Worm (Caenorhabditis elegans) whole organism, young adult: ENCODE data around the gene lpr-6.
A peak's percentile ranks its signal among the peaks of the same experiment; 100 is the strongest.

Experiments used
- B0336.3 ChIP-seq: fragments of 200-800 bp; sonication (Bioruptor generic); IDR thresholded peaks from 2 replicates; pipeline ENCODE4 v1.3.6; 2022; ENCODE audit warnings: missing genetic modification characterization, missing compliant biosample characterization
- F57A8.1 ChIP-seq: fragments of 200-800 bp; sonication (Bioruptor generic); optimal IDR thresholded peaks from 2 replicates; lab custom pipeline; 2018; ENCODE audit warnings: mild to moderate bottlenecking, missing genetic modification characterization, moderate library complexity, missing compliant biosample characterization
- F57C9.4 ChIP-seq: sonication (generic microtip); optimal IDR thresholded peaks from 2 replicates; lab custom pipeline; 2017; ENCODE audit warnings: mild to moderate bottlenecking, missing genetic modification characterization, missing compliant biosample characterization
- T07F8.4 ChIP-seq: sonication (generic microtip); optimal IDR thresholded peaks from 2 replicates; lab custom pipeline; 2016; ENCODE audit warnings: mild to moderate bottlenecking, missing genetic modification characterization, moderate library complexity, missing compliant biosample characterization
- Y53F4B.3 ChIP-seq: fragments of 200-800 bp; sonication (Bioruptor generic); IDR thresholded peaks from 2 replicates; pipeline ENCODE4 v1.3.6; 2022; ENCODE audit warnings: missing genetic modification reagents, missing genetic modification characterization, missing compliant biosample characterization
- Y67H2A.10 ChIP-seq: fragments of 200-800 bp; sonication (Bioruptor generic); conservative IDR thresholded peaks from 2 replicates; pipeline ENCODE4 v1.3.6; 2022; ENCODE audit warnings: missing genetic modification reagents, missing genetic modification characterization, missing compliant biosample characterization
- Y95B8A.8 ChIP-seq: fragments of 200-800 bp; sonication (Bioruptor generic); IDR thresholded peaks from 2 replicates; pipeline ENCODE4 v1.3.6; 2022; ENCODE audit warnings: missing genetic modification reagents, missing genetic modification characterization, missing compliant biosample characterization
- akir-1 ChIP-seq: fragments of 200-800 bp; sonication (Bioruptor generic); optimal IDR thresholded peaks from 2 replicates; lab custom pipeline; 2018; ENCODE audit warnings: mild to moderate bottlenecking, missing genetic modification characterization, moderate library complexity, missing compliant biosample characterization
- athp-1 ChIP-seq: sonication (generic microtip); optimal IDR thresholded peaks from 2 replicates; lab custom pipeline; 2017; ENCODE audit warnings: mild to moderate bottlenecking, missing genetic modification characterization, missing compliant biosample characterization
- attf-5 ChIP-seq: fragments of 200-800 bp; sonication (Bioruptor generic); optimal IDR thresholded peaks from 2 replicates; lab custom pipeline; 2018; ENCODE audit warnings: mild to moderate bottlenecking, missing genetic modification characterization, missing compliant biosample characterization
- cebp-1 ChIP-seq, 2 experiments: fragments of 200-800 bp in 1 of 2; sonication (Bioruptor generic) in 1 of 2; sonication (generic microtip) in 1 of 2; IDR thresholded peaks in 1 of 2; optimal IDR thresholded peaks in 1 of 2; 2 replicates each; pipeline versions ENCODE4 v1.3.6 to Lab custom; 2017 to 2022; ENCODE audit warnings: missing compliant biosample characterization in 2 of 2, missing genetic modification characterization in 2 of 2, mild to moderate bottlenecking in 1 of 2, missing genetic modification reagents in 1 of 2, moderate library complexity in 1 of 2
- cebp-2 ChIP-seq: fragments of 200-800 bp; sonication (Bioruptor generic); IDR thresholded peaks from 2 replicates; pipeline ENCODE4 v1.3.6; 2022; ENCODE audit warnings: missing genetic modification characterization, missing compliant biosample characterization
- ceh-100 ChIP-seq: fragments of 200-800 bp; sonication (Bioruptor generic); IDR thresholded peaks from 2 replicates; pipeline ENCODE4 v1.3.6; 2022; ENCODE audit warnings: missing genetic modification reagents, missing genetic modification characterization, missing compliant biosample characterization
- ceh-27 ChIP-seq: fragments of 200-800 bp; sonication (Bioruptor generic); optimal IDR thresholded peaks from 2 replicates; lab custom pipeline; 2018; ENCODE audit warnings: mild to moderate bottlenecking, missing genetic modification characterization, moderate library complexity, missing compliant biosample characterization
- ceh-40 ChIP-seq: fragments of 200-800 bp; sonication (Bioruptor generic); IDR thresholded peaks from 2 replicates; pipeline ENCODE4 v1.3.6; 2022; ENCODE audit warnings: missing genetic modification characterization, missing compliant biosample characterization
- chd-7 ChIP-seq: sonication (generic microtip); optimal IDR thresholded peaks from 2 replicates; lab custom pipeline; 2016; ENCODE audit warnings: mild to moderate bottlenecking, missing genetic modification characterization, moderate library complexity, missing compliant biosample characterization
- egl-44 ChIP-seq: fragments of 200-800 bp; sonication (Bioruptor generic); IDR thresholded peaks from 2 replicates; pipeline ENCODE4 v1.3.6; 2022; ENCODE audit warnings: missing genetic modification reagents, missing genetic modification characterization, missing compliant biosample characterization
- egrh-3 ChIP-seq: fragments of 200-800 bp; sonication (Bioruptor generic); IDR thresholded peaks from 2 replicates; pipeline ENCODE4 v1.3.6; 2022; ENCODE audit warnings: missing genetic modification reagents, missing genetic modification characterization, missing compliant biosample characterization
- gei-17 ChIP-seq: fragments of 200-800 bp; sonication (Bioruptor generic); optimal IDR thresholded peaks from 2 replicates; lab custom pipeline; 2018; ENCODE audit warnings: mild to moderate bottlenecking, missing genetic modification characterization, missing compliant biosample characterization
- him-1 ChIP-seq: sonication (generic microtip); optimal IDR thresholded peaks from 2 replicates; lab custom pipeline; 2016; ENCODE audit warnings: missing genotype, missing genetic modification reagents, missing genetic modification characterization, missing compliant biosample characterization
- lag-1 ChIP-seq: fragments of 200-800 bp; sonication (Bioruptor generic); IDR thresholded peaks from 2 replicates; pipeline ENCODE4 v1.3.6; 2022; ENCODE audit warnings: missing genetic modification reagents, missing genetic modification characterization, missing compliant biosample characterization
- lin-35 ChIP-seq, 3 experiments: fragments of 150-350 bp in 2 of 3; sonication (generic microtip) in 1 of 3; optimal IDR thresholded peaks; 2 replicates each; lab custom pipeline; 2014 to 2018; ENCODE audit warnings: missing biosample characterization in 3 of 3, missing genetic modification characterization in 3 of 3, missing genetic modification reagents in 3 of 3
- lsy-27 ChIP-seq: sonication (generic microtip); optimal IDR thresholded peaks from 2 replicates; lab custom pipeline; 2017; ENCODE audit warnings: missing genetic modification characterization, mild to moderate bottlenecking, missing compliant biosample characterization, antibody characterized with exemption, missing genotype, borderline replicate concordance; ENCODE audit not compliant: insufficient read depth
- madf-6 ChIP-seq: fragments of 200-800 bp; sonication (Bioruptor generic); IDR thresholded peaks from 2 replicates; pipeline ENCODE4 v1.3.6; 2022; ENCODE audit warnings: missing genetic modification reagents, missing genetic modification characterization, missing compliant biosample characterization
- mel-28 ChIP-seq: sonication (generic microtip); optimal IDR thresholded peaks from 2 replicates; lab custom pipeline; 2016; ENCODE audit warnings: borderline replicate concordance, mild to moderate bottlenecking, missing genetic modification characterization, missing compliant biosample characterization
- mes-4 ChIP-seq: sonication (generic microtip); optimal IDR thresholded peaks from 2 replicates; lab custom pipeline; 2016; ENCODE audit warnings: missing genotype, missing genetic modification characterization, missing compliant biosample characterization
- nfya-1 ChIP-seq: sonication (generic microtip); optimal IDR thresholded peaks from 2 replicates; lab custom pipeline; 2017; ENCODE audit warnings: antibody characterized with exemption, missing compliant biosample characterization, missing genetic modification characterization, borderline replicate concordance; ENCODE audit not compliant: insufficient read depth
- nhr-120 ChIP-seq: fragments of 200-800 bp; sonication (Bioruptor generic); IDR thresholded peaks from 2 replicates; pipeline ENCODE4 v1.3.6; 2022; ENCODE audit warnings: missing genetic modification characterization, missing compliant biosample characterization
- nhr-179 ChIP-seq: sonication (generic microtip); optimal IDR thresholded peaks from 2 replicates; lab custom pipeline; 2016; ENCODE audit warnings: mild to moderate bottlenecking, missing genetic modification characterization, missing compliant biosample characterization
- nhr-80 ChIP-seq: sonication (generic microtip); optimal IDR thresholded peaks from 2 replicates; lab custom pipeline; 2016; ENCODE audit warnings: missing genetic modification characterization, missing compliant biosample characterization
- rcor-1 ChIP-seq: fragments of 200-800 bp; sonication (Bioruptor generic); IDR thresholded peaks from 2 replicates; pipeline ENCODE4 v1.3.6; 2022; ENCODE audit warnings: missing genetic modification reagents, missing genetic modification characterization, missing compliant biosample characterization
- sdz-38 ChIP-seq: sonication (generic microtip); optimal IDR thresholded peaks from 2 replicates; lab custom pipeline; 2016; ENCODE audit warnings: missing genotype, missing genetic modification characterization, missing compliant biosample characterization
- sea-2 ChIP-seq: fragments of 200-800 bp; sonication (Bioruptor generic); IDR thresholded peaks from 2 replicates; pipeline ENCODE4 v1.3.6; 2022; ENCODE audit warnings: missing genetic modification characterization, missing compliant biosample characterization
- snpc-1.3 ChIP-seq: sonication (generic microtip); optimal IDR thresholded peaks from 2 replicates; lab custom pipeline; 2017; ENCODE audit warnings: missing genetic modification characterization, mild to moderate bottlenecking, missing compliant biosample characterization, antibody characterized with exemption, moderate library complexity, missing genotype, missing genetic modification reagents; ENCODE audit not compliant: insufficient read depth
- snpc-3.4 ChIP-seq: sonication (generic microtip); optimal IDR thresholded peaks from 2 replicates; lab custom pipeline; 2017; ENCODE audit warnings: missing genetic modification characterization, mild to moderate bottlenecking, missing compliant biosample characterization, antibody characterized with exemption, moderate library complexity, missing genotype, missing genetic modification reagents
- somi-1 ChIP-seq: fragments of 200-800 bp; sonication (Bioruptor generic); optimal IDR thresholded peaks from 2 replicates; lab custom pipeline; 2018; ENCODE audit warnings: mild to moderate bottlenecking, missing genetic modification characterization, missing compliant biosample characterization
- tbx-9 ChIP-seq: sonication (generic microtip); optimal IDR thresholded peaks from 2 replicates; lab custom pipeline; 2016; ENCODE audit warnings: borderline replicate concordance, missing genetic modification characterization, inconsistent platforms, missing compliant biosample characterization
- tlf-1 ChIP-seq: fragments of 200-800 bp; sonication (Bioruptor generic); optimal IDR thresholded peaks from 2 replicates; lab custom pipeline; 2018; ENCODE audit warnings: mild to moderate bottlenecking, missing genetic modification characterization, missing compliant biosample characterization
- unc-130 ChIP-seq: sonication (generic microtip); optimal IDR thresholded peaks from 2 replicates; lab custom pipeline; 2016; ENCODE audit warnings: missing genetic modification reagents, missing genetic modification characterization, missing compliant biosample characterization
- xnd-1 ChIP-seq: sonication (generic microtip); optimal IDR thresholded peaks from 2 replicates; lab custom pipeline; 2016; ENCODE audit warnings: missing genotype, missing genetic modification reagents, missing genetic modification characterization, missing compliant biosample characterization
- zim-3 ChIP-seq: sonication (generic microtip); optimal IDR thresholded peaks from 2 replicates; lab custom pipeline; 2017; ENCODE audit warnings: mild to moderate bottlenecking, missing genetic modification characterization, moderate library complexity, missing compliant biosample characterization
- ztf-3 ChIP-seq: fragments of 200-800 bp; sonication (Bioruptor generic); optimal IDR thresholded peaks from 2 replicates; lab custom pipeline; 2018; ENCODE audit warnings: mild to moderate bottlenecking, missing genetic modification characterization, missing compliant biosample characterization
- ztf-6 ChIP-seq: fragments of 200-800 bp; sonication (Bioruptor generic); IDR thresholded peaks from 2 replicates; pipeline ENCODE4 v1.3.6; 2022; ENCODE audit warnings: missing genetic modification reagents, missing genetic modification characterization, missing compliant biosample characterization

The lpr-6 gene

ce11 chrX:11088952-11089351 lies 29.2 kb downstream of the lpr-6 start, which contains the start of gene W04G3.11:
W04G3.11 (plus strand) TSS chrX:11089195.
- no peak for TF ChIP-seq mes-4 (tag; lab: Kevin White, UChicago)
- no peak for TF ChIP-seq unc-130
- no peak for TF ChIP-seq lsy-27 (tag; lab: Kevin White, UChicago)
- no peak for TF ChIP-seq B0336.3
- no peak for TF ChIP-seq gei-17 (GFP tag; lab: Kevin White, UChicago)
- no peak for TF ChIP-seq tlf-1
- peak; percentile 58 for TF ChIP-seq nhr-80 (tag; lab: Kevin White, UChicago)
- no peak for TF ChIP-seq Y53F4B.3
- TF ChIP-seq Y67H2A.10, result no peak

- no peak for TF ChIP-seq Y53F4B.3
- peak; percentile 99 for TF ChIP-seq cebp-2 (GFP tag; lab: Robert Waterston, UW)
- TF ChIP-seq somi-1 (GFP tag; lab: Kevin White, UChicago), result peak; percentile 99
- peak; percentile 99 for TF ChIP-seq tlf-1
- TF ChIP-seq cebp-1 (GFP tag; IDR thresholded peaks at IDR 0.05; lab: Robert Waterston, UW), result peak; percentile 80
- TF ChIP-seq cebp-1 (tag; optimal IDR thresholded peaks at IDR 0.05; lab: Kevin White, UChicago), result peak; percentile 98
- TF ChIP-seq lag-1 (GFP tag; lab: Robert Waterston, UW), result peak; percentile 98
- TF ChIP-seq athp-1 (tag; lab: Kevin White, UChicago), result peak; percentile 82
- TF ChIP-seq mel-28 (tag; lab: Kevin White, UChicago), result peak; percentile 51
- peak; percentile 89 for TF ChIP-seq F57C9.4 (tag; lab: Kevin White, UChicago)
- 0 out of 2 replicates have a peak, but pooled peaks have one; percentile 50 for TF ChIP-seq Y95B8A.8 (GFP tag; lab: Robert Waterston, UW)
- peak; percentile 99 for TF ChIP-seq chd-7
- TF ChIP-seq gei-17 (GFP tag; lab: Kevin White, UChicago), result peak; percentile 99
- peak; percentile 7 for TF ChIP-seq him-1 (tag; lab: Kevin White, UChicago)
- TF ChIP-seq nhr-80 (tag; lab: Kevin White, UChicago), result peak; percentile 98
- TF ChIP-seq ztf-6 (GFP tag; lab: Robert Waterston, UW), result peak; percentile 92
- TF ChIP-seq unc-130, result peak; percentile 45
- no peak; the same call in none of the 2 replicates for TF ChIP-seq egrh-3 (GFP tag; lab: Robert Waterston, UW)
- peak; percentile 60 for TF ChIP-seq snpc-3.4 (tag; lab: Kevin White, UChicago)
- TF ChIP-seq lsy-27 (tag; lab: Kevin White, UChicago), result no peak
- no peak for TF ChIP-seq xnd-1
- TF ChIP-seq B0336.3, result peak; percentile 100
- no peak for TF ChIP-seq mes-4 (tag; lab: Kevin White, UChicago)
- peak; percentile 79 for TF ChIP-seq ceh-100
- peak; percentile 96 for TF ChIP-seq F57A8.1 (GFP tag; lab: Kevin White, UChicago)
- TF ChIP-seq lin-35 (GFP tag; optimal IDR thresholded peaks at IDR 0.05; lab: Kevin White, UChicago), result peak in 2 of 3 experiments; percentile 95 to 99
- peak; percentile 75 for TF ChIP-seq attf-5 (GFP tag; lab: Kevin White, UChicago)
- TF ChIP-seq zim-3 (tag; lab: Kevin White, UChicago), result peak; percentile 95
- peak; percentile 35 for TF ChIP-seq snpc-1.3 (tag; lab: Kevin White, UChicago)
- peak; percentile 91 for TF ChIP-seq ceh-40
- TF ChIP-seq tbx-9 (tag; lab: Kevin White, UChicago), result peak; percentile 55
- TF ChIP-seq sea-2 (GFP tag; lab: Robert Waterston, UW), result peak; percentile 95
- peak; percentile 100 for TF ChIP-seq ceh-27 (GFP tag; lab: Kevin White, UChicago)
- TF ChIP-seq nfya-1 (tag; lab: Kevin White, UChicago), result no peak
- no peak for TF ChIP-seq sdz-38 (tag; lab: Kevin White, UChicago)
- peak; percentile 95 for TF ChIP-seq akir-1
- TF ChIP-seq rcor-1 (GFP tag; lab: Robert Waterston, UW), result peak; percentile 98
- TF ChIP-seq madf-6 (GFP tag; lab: Robert Waterston, UW), result no peak
- peak; percentile 98 for TF ChIP-seq nhr-120 (GFP tag; lab: Robert Waterston, UW)
- TF ChIP-seq nhr-179 (tag; lab: Kevin White, UChicago), result peak; percentile 86
- TF ChIP-seq ztf-3 (GFP tag; lab: Kevin White, UChicago), result peak; percentile 98
- TF ChIP-seq egl-44 (GFP tag; lab: Robert Waterston, UW), result peak; percentile 96
- TF ChIP-seq T07F8.4, result peak; percentile 94
Measured at ce11 chrX:11093985-11094593, 34.3 kb downstream of the lpr-6 start.
